Worm (Caenorhabditis elegans): ENCODE measurements around the gene ZK1128.1.
A peak's percentile ranks its signal among the peaks of the same experiment; 100 is the strongest.

ZK1128.1 gene

DNA sequence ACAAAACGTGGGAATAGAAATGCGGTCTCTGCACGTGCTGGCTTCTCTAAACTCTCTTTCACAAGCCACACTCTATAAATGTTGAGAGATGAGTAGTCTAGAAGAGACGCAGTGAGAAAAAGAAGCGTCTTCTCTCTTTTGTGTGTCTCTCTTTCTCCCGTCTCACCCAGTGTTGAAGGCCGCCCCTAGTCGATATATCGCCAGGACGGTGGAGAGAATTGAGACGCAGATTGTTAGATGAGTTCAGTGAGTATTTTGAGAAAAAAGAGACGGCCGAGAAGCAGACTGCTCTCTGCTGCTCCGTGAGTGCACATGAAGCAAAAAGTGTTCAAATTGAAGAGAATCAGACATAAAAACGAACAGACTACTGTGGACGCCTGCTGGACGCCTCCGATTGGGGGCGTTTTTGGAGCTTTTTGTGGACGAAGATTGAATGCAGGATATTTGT lies 18.0 kb downstream of the ZK1128.1 start:
- peak; percentile 78 for TF ChIP-seq ceh-18 (tag; optimal IDR thresholded peaks at IDR 0.05)
- TF ChIP-seq ceh-48 (tag; optimal IDR thresholded peaks at IDR 0.05), result peak; percentile 80
- no peak for TF ChIP-seq mec-3 (tag; optimal IDR thresholded peaks at IDR 0.05; ENCODE audit: borderline replicate concordance)
- no peak for TF ChIP-seq T23F11.4 (GFP tag; optimal IDR thresholded peaks at IDR 0.05)
- no peak for TF ChIP-seq odd-2 (tag; optimal IDR thresholded peaks at IDR 0.05)
- no peak for TF ChIP-seq ama-1 (optimal IDR thresholded peaks at IDR 0.05)
- no peak for TF ChIP-seq nhr-11 (tag; optimal IDR thresholded peaks at IDR 0.05)
- no peak for TF ChIP-seq ttx-3 (tag; optimal IDR thresholded peaks at IDR 0.05)
- no peak for TF ChIP-seq ceh-9 (tag; optimal IDR thresholded peaks at IDR 0.05)
- no peak for TF ChIP-seq hlh-13 (GFP tag; optimal IDR thresholded peaks at IDR 0.05)
- TF ChIP-seq hlh-8 (tag; optimal IDR thresholded peaks at IDR 0.05), result peak; percentile 38
- TF ChIP-seq hlh-30 (tag; optimal IDR thresholded peaks at IDR 0.05; ENCODE audit: insufficient read depth), result peak; percentile 90
- peak; percentile 71 for TF ChIP-seq ets-4 (tag; optimal IDR thresholded peaks at IDR 0.05)
- no peak for TF ChIP-seq elt-4 (tag; optimal IDR thresholded peaks at IDR 0.05)
- no peak for TF ChIP-seq lim-6 (tag; optimal IDR thresholded peaks at IDR 0.05)
- TF ChIP-seq sox-4 (tag; optimal IDR thresholded peaks at IDR 0.05), result no peak
- TF ChIP-seq ref-2 (tag; optimal IDR thresholded peaks at IDR 0.05), result peak; percentile 85
- no peak for TF ChIP-seq fkh-6 (tag; optimal IDR thresholded peaks at IDR 0.05)
- peak; percentile 98 for TF ChIP-seq nfya-1 (tag; optimal IDR thresholded peaks at IDR 0.05)
- no peak for TF ChIP-seq pha-2 (tag; optimal IDR thresholded peaks at IDR 0.05)
- no peak for TF ChIP-seq ceh-30 (tag; optimal IDR thresholded peaks at IDR 0.05)
- TF ChIP-seq hlh-6 (tag; optimal IDR thresholded peaks at IDR 0.05), result no peak
- no peak for TF ChIP-seq pat-9 (tag; optimal IDR thresholded peaks at IDR 0.05)
- peak; percentile 63 for TF ChIP-seq rnt-1 (tag; optimal IDR thresholded peaks at IDR 0.05)
- TF ChIP-seq fkh-10 (GFP tag; optimal IDR thresholded peaks at IDR 0.05), result no peak
- TF ChIP-seq hlh-15 (tag; optimal IDR thresholded peaks at IDR 0.05), result no peak
- TF ChIP-seq zip-5 (tag; optimal IDR thresholded peaks at IDR 0.05), result no peak
- TF ChIP-seq gmeb-2 (tag; optimal IDR thresholded peaks at IDR 0.05), result no peak
- TF ChIP-seq ceh-14 (tag; optimal IDR thresholded peaks at IDR 0.05), result no peak
- TF ChIP-seq madf-2 (tag; optimal IDR thresholded peaks at IDR 0.05), result no peak
- TF ChIP-seq dmd-4 (tag; optimal IDR thresholded peaks at IDR 0.05; ENCODE audit: borderline replicate concordance), result no peak
- TF ChIP-seq tbx-7 (tag; optimal IDR thresholded peaks at IDR 0.05), result no peak
- peak; percentile 18 for TF ChIP-seq ztf-16 (tag; optimal IDR thresholded peaks at IDR 0.05)
- TF ChIP-seq nhr-232 (tag; optimal IDR thresholded peaks at IDR 0.05), result no peak
- no peak for TF ChIP-seq npax-4 (tag; optimal IDR thresholded peaks at IDR 0.05)
- TF ChIP-seq unc-86 (tag; optimal IDR thresholded peaks at IDR 0.05), result no peak
- TF ChIP-seq Y22D7AL.16 (tag; optimal IDR thresholded peaks at IDR 0.05), result no peak
- TF ChIP-seq pag-3 (tag; optimal IDR thresholded peaks at IDR 0.05; ENCODE audit: borderline replicate concordance), result no peak
- no peak for TF ChIP-seq ceh-6 (GFP tag; optimal IDR thresholded peaks at IDR 0.05)
- TF ChIP-seq ceh-31 (tag; optimal IDR thresholded peaks at IDR 0.05), result peak; percentile 92
- no peak for TF ChIP-seq eyg-1 (tag; optimal IDR thresholded peaks at IDR 0.05)
- no peak for TF ChIP-seq pha-4 (tag; optimal IDR thresholded peaks at IDR 0.05)
- TF ChIP-seq lin-11 (tag; optimal IDR thresholded peaks at IDR 0.05), result no peak
- TF ChIP-seq ceh-34 (tag; optimal IDR thresholded peaks at IDR 0.05), result peak; percentile 86
- TF ChIP-seq C08G9.2 (tag; optimal IDR thresholded peaks at IDR 0.05), result peak; percentile 53
- peak; percentile 64 for TF ChIP-seq unc-42 (tag; optimal IDR thresholded peaks at IDR 0.05)
- TF ChIP-seq elt-2 (tag; optimal IDR thresholded peaks at IDR 0.05), result peak; percentile 39
- peak; percentile 63 for TF ChIP-seq dve-1 (tag; optimal IDR thresholded peaks at IDR 0.05)
- TF ChIP-seq ceh-24 (tag; optimal IDR thresholded peaks at IDR 0.05), result no peak
- TF ChIP-seq unc-55 (GFP tag; optimal IDR thresholded peaks at IDR 0.05), result peak; percentile 93
- TF ChIP-seq ceh-45 (GFP tag; IDR thresholded peaks at IDR 0.05), result no peak
- peak; percentile 59 for TF ChIP-seq K09A11.1 (tag; optimal IDR thresholded peaks at IDR 0.05; ENCODE audit: insufficient read depth)
- TF ChIP-seq ceh-22 (tag; optimal IDR thresholded peaks at IDR 0.05), result no peak
- TF ChIP-seq F13H6.1 (tag; optimal IDR thresholded peaks at IDR 0.05), result peak; percentile 44
